Fruit fly (Drosophila melanogaster) whole organism, pupa: Measurements from ENCODE around the gene mEFTs.

ENCODE experiments used
- CG10348 ChIP-seq: fragments of 200-800 bp; sonication (Bioruptor generic); IDR thresholded peaks from 2 replicates; pipeline ENCODE4 v1.3.6; 2022; ENCODE audit warnings: missing biosample characterization, missing genetic modification characterization
- CG12605 ChIP-seq: fragments of 200-800 bp; sonication (Bioruptor generic); IDR thresholded peaks from 2 replicates; pipeline ENCODE4 v1.3.6; 2022; ENCODE audit warnings: missing biosample characterization, missing genetic modification characterization
- CG13204 ChIP-seq: fragments of 200-800 bp; sonication (Bioruptor generic); optimal IDR thresholded peaks from 2 replicates; lab custom pipeline; 2018; ENCODE audit warnings: missing biosample characterization, mild to moderate bottlenecking, missing genetic modification characterization, moderate library complexity
- CG14655 ChIP-seq: fragments of 200-800 bp; sonication (Bioruptor generic); optimal IDR thresholded peaks from 3 replicates; lab custom pipeline; 2017; ENCODE audit warnings: mild to moderate bottlenecking, missing biosample characterization, missing genetic modification reagents, missing genetic modification characterization
- CG15710 ChIP-seq: fragments of 200-800 bp; sonication (Bioruptor generic); optimal IDR thresholded peaks from 2 replicates; lab custom pipeline; 2018; ENCODE audit warnings: missing biosample characterization, mild to moderate bottlenecking, missing genetic modification characterization, moderate library complexity
- CG17806 ChIP-seq: fragments of 200-800 bp; sonication (Bioruptor generic); optimal IDR thresholded peaks from 2 replicates; lab custom pipeline; 2018; ENCODE audit warnings: missing biosample characterization, mild to moderate bottlenecking, missing genetic modification characterization, moderate library complexity
- CG32121 ChIP-seq: fragments of 200-800 bp; sonication (Bioruptor generic); IDR thresholded peaks from 2 replicates; pipeline ENCODE4 v1.3.6; 2022; ENCODE audit warnings: missing biosample characterization, missing genetic modification characterization
- CG34367 ChIP-seq: fragments of 200-800 bp; sonication (Bioruptor generic); optimal IDR thresholded peaks from 2 replicates; lab custom pipeline; 2018; ENCODE audit warnings: missing biosample characterization, mild to moderate bottlenecking, missing genetic modification characterization
- CG4496 ChIP-seq: fragments of 200-800 bp; sonication (Bioruptor generic); IDR thresholded peaks from 3 replicates; pipeline ENCODE4 v1.3.6; 2022; ENCODE audit warnings: missing biosample characterization, missing genetic modification characterization
- CG8159 ChIP-seq: fragments of 200-800 bp; sonication (Bioruptor generic); optimal IDR thresholded peaks from 3 replicates; lab custom pipeline; 2018; ENCODE audit warnings: missing biosample characterization, mild to moderate bottlenecking, missing genetic modification characterization, moderate library complexity
- CG8301 ChIP-seq: fragments of 200-800 bp; sonication (Bioruptor generic); optimal IDR thresholded peaks from 2 replicates; lab custom pipeline; 2018; ENCODE audit warnings: missing biosample characterization, mild to moderate bottlenecking, missing genetic modification characterization
- CG9948 ChIP-seq: fragments of 200-800 bp; sonication (Bioruptor generic); optimal IDR thresholded peaks from 2 replicates; lab custom pipeline; 2018; ENCODE audit warnings: missing biosample characterization, mild to moderate bottlenecking, missing genetic modification characterization, moderate library complexity
- D1 ChIP-seq: fragments of 200-800 bp; sonication (Bioruptor generic); optimal IDR thresholded peaks from 2 replicates; lab custom pipeline; 2018; ENCODE audit warnings: missing biosample characterization, mild to moderate bottlenecking, missing genetic modification characterization, moderate library complexity
- EcR ChIP-seq: fragments of 200-800 bp; sonication (Bioruptor generic); optimal IDR thresholded peaks from 3 replicates; lab custom pipeline; 2019; ENCODE audit warnings: missing biosample characterization, missing genetic modification characterization, mild to moderate bottlenecking, moderate library complexity, missing genetic modification reagents
- Ets98B ChIP-seq: fragments of 200-800 bp; sonication (Bioruptor generic); IDR thresholded peaks from 2 replicates; pipeline ENCODE4 v1.3.6; 2022; ENCODE audit warnings: missing biosample characterization, missing genetic modification characterization
- Pif1A ChIP-seq: fragments of 200-800 bp; sonication (Bioruptor generic); optimal IDR thresholded peaks from 3 replicates; lab custom pipeline; 2016; ENCODE audit warnings: missing biosample characterization, missing genetic modification characterization
- Pif1B ChIP-seq: fragments of 200-800 bp; sonication (Bioruptor generic); optimal IDR thresholded peaks from 3 replicates; lab custom pipeline; 2016; ENCODE audit warnings: missing biosample characterization, missing genetic modification characterization
- Snoo ChIP-seq: fragments of 200-800 bp; sonication (Bioruptor generic); optimal IDR thresholded peaks from 3 replicates; lab custom pipeline; 2017; ENCODE audit warnings: missing biosample characterization, mild to moderate bottlenecking, missing genetic modification characterization, inconsistent platforms
- fd96Ca ChIP-seq: fragments of 200-800 bp; sonication (Bioruptor generic); IDR thresholded peaks from 3 replicates; pipeline ENCODE4 v1.3.6; 2022; ENCODE audit warnings: missing biosample characterization, missing genetic modification characterization
- gl ChIP-seq: fragments of 200-800 bp; sonication (Bioruptor generic); optimal IDR thresholded peaks from 2 replicates; lab custom pipeline; 2018; ENCODE audit warnings: missing biosample characterization, mild to moderate bottlenecking, missing genetic modification characterization
- rn ChIP-seq: fragments of 200-800 bp; sonication (Bioruptor generic); IDR thresholded peaks from 2 replicates; pipeline ENCODE4 v1.3.6; 2022; ENCODE audit warnings: missing biosample characterization, missing genetic modification characterization

The mEFTs gene

dm6 chr2L:17514090-17514715 is 13.3 kb upstream of the mEFTs start:
- TF ChIP-seq CG12605 (GFP tag; lab: Robert Waterston, UW) (no peak), CG14655 (peak; percentile 8), CG32121 (no peak), CG9948 (tag; lab: Kevin White, UChicago) (no peak), CG17806 (tag; lab: Kevin White, UChicago) (no peak), Pif1A (peak; percentile 25), CG15710 (tag; lab: Kevin White, UChicago) (no peak), fd96Ca (GFP tag; lab: Robert Waterston, UW) (no peak), CG8159 (tag; lab: Kevin White, UChicago) (peak; percentile 75), Snoo (tag; lab: Kevin White, UChicago) (no peak), CG10348 (GFP tag; lab: Robert Waterston, UW) (no peak), CG13204 (no peak), CG8301 (tag; lab: Kevin White, UChicago) (no peak), Pif1B (GFP tag; lab: Kevin White, UChicago) (peak; percentile 19), EcR (GFP tag; lab: Kevin White, UChicago) (no peak), Ets98B (GFP tag; lab: Robert Waterston, UW) (no peak), CG34367 (tag; lab: Kevin White, UChicago) (peak; percentile 15), rn (GFP tag; lab: Robert Waterston, UW) (no peak), CG4496 (no peak), D1 (tag; lab: Kevin White, UChicago) (no peak), gl (tag; lab: Kevin White, UChicago) (no peak)
- TF ChIP-seq, all 21 proteins: peak for 5

DNA sequence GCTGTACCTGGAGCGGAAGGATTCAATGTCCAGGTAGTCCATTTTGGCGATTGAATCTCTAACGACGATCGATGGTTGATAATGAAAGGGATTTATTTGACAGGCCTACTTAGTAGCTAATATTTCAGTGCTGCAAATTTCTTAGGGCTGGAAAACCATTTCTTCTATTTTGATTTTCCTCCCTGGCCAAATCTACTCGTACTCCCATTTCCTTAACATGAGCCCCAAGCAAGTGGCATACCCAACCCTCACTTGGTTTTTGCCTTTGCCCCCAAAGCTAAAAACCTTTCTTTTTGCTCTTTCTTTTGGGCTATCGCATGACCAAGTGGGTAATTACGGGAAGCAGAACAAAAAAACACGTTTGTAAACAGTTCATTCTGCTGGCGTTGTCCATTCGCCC is 2.2 kb downstream of the mEFTs start, which contains the start of gene CG15142:
CG15142 (minus strand) TSS at position 101 of the 400 bp plus-strand sequence.
- TF ChIP-seq Snoo (tag; lab: Kevin White, UChicago) (no peak), CG32121 (no peak), gl (tag; lab: Kevin White, UChicago) (no peak), CG12605 (GFP tag; lab: Robert Waterston, UW) (no peak), CG34367 (tag; lab: Kevin White, UChicago) (no peak), CG17806 (tag; lab: Kevin White, UChicago) (no peak), Pif1A (no peak), CG13204 (no peak), Pif1B (GFP tag; lab: Kevin White, UChicago) (no peak), fd96Ca (GFP tag; lab: Robert Waterston, UW) (no peak), EcR (GFP tag; lab: Kevin White, UChicago) (no peak), CG9948 (tag; lab: Kevin White, UChicago) (no peak), CG8159 (tag; lab: Kevin White, UChicago) (no peak), CG4496 (no peak), CG14655 (no peak), rn (GFP tag; lab: Robert Waterston, UW) (no peak), CG15710 (tag; lab: Kevin White, UChicago) (no peak)
- TF ChIP-seq, all 21 proteins: peak for 0

DNA sequence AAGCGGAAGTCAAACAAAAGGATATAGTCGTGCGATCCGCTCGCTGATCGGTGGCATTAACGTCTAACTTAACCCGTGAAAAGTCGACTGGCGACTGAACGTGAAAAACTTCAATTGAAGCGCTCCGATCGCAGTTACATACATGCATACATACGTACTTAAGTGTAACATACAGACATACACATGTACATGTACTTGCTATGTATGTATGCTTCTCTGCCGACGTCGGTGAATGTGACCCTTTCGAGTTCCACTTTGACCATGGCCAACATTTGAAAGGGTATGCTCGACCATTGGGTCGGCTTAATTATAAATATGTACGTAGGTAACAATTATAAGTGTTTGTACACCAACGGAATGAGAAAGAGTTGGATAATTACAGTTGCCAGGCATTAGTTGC is 3.8 kb downstream of the mEFTs start, which contains the start of gene qua:
qua (minus strand) TSS at position 101 of the 400 bp plus-strand sequence.
- TF ChIP-seq CG13204: no peak
- TF ChIP-seq CG14655: peak; percentile 19
- no peak for TF ChIP-seq CG9948 (tag; lab: Kevin White, UChicago)
- no peak for TF ChIP-seq gl (tag; lab: Kevin White, UChicago)
- TF ChIP-seq fd96Ca (GFP tag; lab: Robert Waterston, UW): no peak
- no peak for TF ChIP-seq Pif1B (GFP tag; lab: Kevin White, UChicago)
- TF ChIP-seq CG32121: no peak

DNA sequence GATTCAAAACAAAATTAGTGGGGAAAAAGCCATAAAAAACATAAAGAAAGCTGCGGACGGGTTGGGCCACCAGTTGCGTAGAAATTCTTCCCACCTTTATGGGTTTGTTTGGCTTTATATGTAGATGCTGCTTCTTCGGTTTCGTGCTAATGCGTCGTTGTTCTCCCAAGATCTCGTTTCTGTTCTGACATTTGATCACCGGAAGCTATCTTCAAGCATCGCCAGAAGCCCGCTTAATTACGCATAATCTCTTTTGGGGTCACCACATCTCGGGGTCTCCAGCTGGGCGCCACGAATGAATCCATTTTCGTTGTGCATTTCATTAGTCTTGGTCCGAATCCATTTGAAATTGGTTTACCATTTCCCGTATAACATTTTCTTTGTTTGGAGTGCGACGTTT is 5.1 kb downstream of the mEFTs start:
- TF ChIP-seq Ets98B (GFP tag; lab: Robert Waterston, UW): no peak
- TF ChIP-seq EcR (GFP tag; lab: Kevin White, UChicago): no peak
- TF ChIP-seq CG17806 (tag; lab: Kevin White, UChicago): no peak
- no peak for TF ChIP-seq CG32121
- no peak for TF ChIP-seq Pif1A
- no peak for TF ChIP-seq Pif1B (GFP tag; lab: Kevin White, UChicago)
- no peak for TF ChIP-seq fd96Ca (GFP tag; lab: Robert Waterston, UW)
- no peak for TF ChIP-seq CG8301 (tag; lab: Kevin White, UChicago)
- TF ChIP-seq Snoo (tag; lab: Kevin White, UChicago): no peak
- no peak for TF ChIP-seq CG15710 (tag; lab: Kevin White, UChicago)
- TF ChIP-seq gl (tag; lab: Kevin White, UChicago): no peak
- TF ChIP-seq CG8159 (tag; lab: Kevin White, UChicago): no peak
- TF ChIP-seq CG4496: no peak
- no peak for TF ChIP-seq CG9948 (tag; lab: Kevin White, UChicago)
- no peak for TF ChIP-seq rn (GFP tag; lab: Robert Waterston, UW)

DNA sequence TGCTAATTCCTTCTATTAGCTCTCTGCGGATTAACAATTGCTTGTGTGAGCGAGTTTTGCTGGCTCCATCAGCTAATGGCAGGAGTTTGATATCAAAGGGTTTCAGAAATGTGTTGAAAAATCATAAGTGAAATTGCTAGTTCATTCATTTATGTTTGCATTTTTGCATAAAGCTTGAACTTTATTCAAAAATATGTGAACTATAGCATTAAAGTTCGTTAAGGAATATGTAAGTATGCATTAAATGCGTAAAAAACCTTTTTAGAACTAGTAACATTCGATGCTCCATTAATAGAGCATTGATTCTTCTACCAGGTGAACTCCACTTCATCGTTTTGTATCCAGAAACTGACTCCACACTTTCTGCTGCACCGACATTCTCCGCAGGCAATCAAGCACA is 8.2 kb downstream of the mEFTs start:
- TF ChIP-seq CG32121 (no peak), CG13204 (no peak), CG4496 (no peak), CG14655 (no peak), D1 (tag; lab: Kevin White, UChicago) (no peak), Pif1B (GFP tag; lab: Kevin White, UChicago) (no peak), CG8159 (tag; lab: Kevin White, UChicago) (no peak), gl (tag; lab: Kevin White, UChicago) (no peak), rn (GFP tag; lab: Robert Waterston, UW) (no peak), CG12605 (GFP tag; lab: Robert Waterston, UW) (no peak), CG9948 (tag; lab: Kevin White, UChicago) (no peak), EcR (GFP tag; lab: Kevin White, UChicago) (no peak), CG17806 (tag; lab: Kevin White, UChicago) (no peak), fd96Ca (GFP tag; lab: Robert Waterston, UW) (no peak)
